Worm (Caenorhabditis elegans): Measurements from ENCODE around the gene F18H3.4.

DNA sequence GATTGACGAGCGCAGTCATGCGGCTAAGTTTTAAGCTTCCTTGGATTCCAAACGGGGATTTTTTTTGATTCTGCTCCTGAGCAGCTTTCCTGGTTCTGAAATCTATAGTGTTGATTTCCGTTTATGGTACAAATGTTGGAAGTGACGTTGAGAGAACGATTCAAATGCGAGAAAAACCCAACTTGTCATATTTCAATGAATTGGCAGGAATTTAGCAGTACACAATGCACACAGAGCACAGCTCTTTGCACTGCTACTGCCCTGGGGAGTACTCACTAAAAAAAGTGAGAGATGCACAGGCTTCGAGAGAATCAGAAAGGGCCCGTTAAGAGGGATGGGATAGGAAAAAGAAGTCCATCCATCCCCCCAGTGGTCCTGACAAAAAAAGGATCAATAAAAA is 28.3 kb upstream of the F18H3.4 start, which contains the start of gene sad-1:
- no peak for TF ChIP-seq flt-1 (GFP tag; IDR thresholded peaks at IDR 0.05)
- TF ChIP-seq cog-1 (tag; optimal IDR thresholded peaks at IDR 0.05) = no peak
- TF ChIP-seq ref-1 (GFP tag; conservative IDR thresholded peaks at IDR 0.05) = no peak
- no peak for TF ChIP-seq ztf-29 (GFP tag; IDR thresholded peaks at IDR 0.05)
- TF ChIP-seq klf-2 (GFP tag; conservative IDR thresholded peaks at IDR 0.05) = no peak
- no peak for TF ChIP-seq med-1 (GFP tag; optimal IDR thresholded peaks at IDR 0.05; ENCODE audit: insufficient read depth)
- TF ChIP-seq T22C8.4 (GFP tag; IDR thresholded peaks at IDR 0.05) = no peak
- no peak for TF ChIP-seq ztf-23 (GFP tag; IDR thresholded peaks at IDR 0.05)
- no peak for TF ChIP-seq tab-1 (GFP tag; IDR thresholded peaks at IDR 0.05)
